Fruit fly (Drosophila melanogaster) whole organism, embryonic: ENCODE data around the gene MED28.

Experiments used
- Abd-B ChIP-seq: fragments of 200-800 bp; sonication (Bioruptor generic); optimal IDR thresholded peaks from 2 replicates; lab custom pipeline; 2018; ENCODE audit warnings: missing biosample characterization, mild to moderate bottlenecking, missing genetic modification characterization, moderate library complexity
- CG10462 ChIP-seq: fragments of 200-800 bp; sonication (Bioruptor generic); optimal IDR thresholded peaks from 2 replicates; lab custom pipeline; 2016; ENCODE audit warnings: missing biosample characterization, missing genetic modification characterization
- CG10979 ChIP-seq: fragments of 200-800 bp; sonication (Bioruptor generic); optimal IDR thresholded peaks from 2 replicates; lab custom pipeline; 2018; ENCODE audit warnings: missing biosample characterization, mild to moderate bottlenecking, missing genetic modification characterization, moderate library complexity
- CG12104 ChIP-seq: fragments of 200-800 bp; sonication (Bioruptor generic); optimal IDR thresholded peaks from 3 replicates; lab custom pipeline; 2016; ENCODE audit warnings: missing biosample characterization, missing genetic modification characterization
- CG13287 ChIP-seq: fragments of 200-800 bp; sonication (Bioruptor generic); IDR thresholded peaks from 2 replicates; pipeline ENCODE4 v1.3.6; 2022; ENCODE audit warnings: missing biosample characterization, missing genetic modification characterization; ENCODE audit not compliant: partially characterized antibody
- CG13296 ChIP-seq: fragments of 200-800 bp; sonication (Bioruptor generic); optimal IDR thresholded peaks from 3 replicates; lab custom pipeline; 2018; ENCODE audit warnings: missing biosample characterization, mild to moderate bottlenecking, missing genetic modification characterization
- CG14014 ChIP-seq: fragments of 200-800 bp; sonication (Bioruptor generic); IDR thresholded peaks from 2 replicates; pipeline ENCODE4 v1.3.6; 2022; ENCODE audit warnings: missing biosample characterization, missing genetic modification characterization
- CG15601 ChIP-seq: fragments of 200-800 bp; sonication (Bioruptor generic); optimal IDR thresholded peaks from 3 replicates; lab custom pipeline; 2019; ENCODE audit warnings: missing biosample characterization, mild to moderate bottlenecking, missing genetic modification characterization, moderate library complexity
- CG1647 ChIP-seq: fragments of 200-800 bp; sonication (Bioruptor generic); optimal IDR thresholded peaks from 3 replicates; lab custom pipeline; 2016; ENCODE audit warnings: missing biosample characterization, missing genetic modification characterization
- CG16813 ChIP-seq: fragments of 200-800 bp; sonication (Bioruptor generic); IDR thresholded peaks from 3 replicates; pipeline ENCODE4 v1.3.6; 2022; ENCODE audit warnings: missing biosample characterization, missing genetic modification characterization; ENCODE audit not compliant: partially characterized antibody
- CG16863 ChIP-seq: fragments of 200-800 bp; sonication (Bioruptor generic); optimal IDR thresholded peaks from 3 replicates; lab custom pipeline; 2016; ENCODE audit warnings: missing biosample characterization, missing genetic modification characterization
- CG17359 ChIP-seq: fragments of 200-800 bp; sonication (Bioruptor generic); optimal IDR thresholded peaks from 3 replicates; lab custom pipeline; 2018; ENCODE audit warnings: missing biosample characterization, mild to moderate bottlenecking, missing genetic modification characterization, moderate library complexity
- CG2129 ChIP-seq: fragments of 200-800 bp; sonication (Bioruptor generic); IDR thresholded peaks from 2 replicates; pipeline ENCODE4 v1.3.6; 2022; ENCODE audit warnings: missing biosample characterization, missing genetic modification characterization; ENCODE audit not compliant: partially characterized antibody
- CG2678 ChIP-seq: fragments of 200-800 bp; sonication (Bioruptor generic); optimal IDR thresholded peaks from 3 replicates; lab custom pipeline; 2019; ENCODE audit warnings: missing biosample characterization, mild to moderate bottlenecking, missing genetic modification characterization, moderate library complexity
- CG2875 ChIP-seq: fragments of 200-800 bp; sonication (Bioruptor generic); optimal IDR thresholded peaks from 2 replicates; lab custom pipeline; 2017; ENCODE audit warnings: missing biosample characterization, mild to moderate bottlenecking, missing genetic modification characterization, missing genetic modification reagents
- CG4360 ChIP-seq: fragments of 200-800 bp; sonication (Bioruptor generic); IDR thresholded peaks from 2 replicates; pipeline ENCODE4 v1.3.6; 2022; ENCODE audit warnings: missing biosample characterization, missing genetic modification characterization
- CG7928 ChIP-seq: fragments of 200-800 bp; sonication (Bioruptor generic); optimal IDR thresholded peaks from 2 replicates; lab custom pipeline; 2017; ENCODE audit warnings: missing biosample characterization, mild to moderate bottlenecking, missing genetic modification characterization
- CG8944 ChIP-seq: fragments of 200-800 bp; sonication (Bioruptor generic); optimal IDR thresholded peaks from 3 replicates; lab custom pipeline; 2016; ENCODE audit warnings: missing biosample characterization, missing genetic modification characterization
- CG9932 ChIP-seq: fragments of 200-800 bp; sonication (Bioruptor generic); IDR thresholded peaks from 2 replicates; pipeline ENCODE4 v1.3.6; 2022; ENCODE audit warnings: missing biosample characterization, missing genetic modification characterization
- CHES-1-like ChIP-seq: fragments of 200-800 bp; sonication (Bioruptor generic); optimal IDR thresholded peaks from 2 replicates; lab custom pipeline; 2016; ENCODE audit warnings: missing biosample characterization, missing genetic modification characterization
- CoRest ChIP-seq: fragments of 200-800 bp; sonication (Bioruptor generic); optimal IDR thresholded peaks from 3 replicates; lab custom pipeline; 2018; ENCODE audit warnings: missing biosample characterization, mild to moderate bottlenecking, missing genetic modification characterization, moderate library complexity
- D ChIP-seq, 2 experiments: fragments of 200-800 bp in 1 of 2; fragments of >200 bp in 1 of 2; sonication (Bioruptor generic) in 1 of 2; optimal IDR thresholded peaks; 2 replicates in 1 of 2; 3 replicates in 1 of 2; lab custom pipeline; 2017; ENCODE audit warnings: mild to moderate bottlenecking in 1 of 2, missing biosample characterization in 1 of 2, missing genetic modification characterization in 1 of 2, missing genetic modification reagents in 1 of 2
- Dll ChIP-seq: fragments of 200-800 bp; sonication (Bioruptor generic); IDR thresholded peaks from 4 replicates; pipeline ENCODE4 v1.3.6; 2022; ENCODE audit warnings: missing biosample characterization, missing genetic modification characterization; ENCODE audit not compliant: partially characterized antibody
- Dp ChIP-seq: fragments of 200-800 bp; sonication (Bioruptor generic); optimal IDR thresholded peaks from 2 replicates; lab custom pipeline; 2018; ENCODE audit warnings: missing biosample characterization, mild to moderate bottlenecking, missing genetic modification characterization, moderate library complexity
- E2f1 ChIP-seq: fragments of 200-800 bp; sonication (Bioruptor generic); IDR thresholded peaks from 2 replicates; pipeline ENCODE4 v1.3.6; 2022; ENCODE audit warnings: missing biosample characterization, missing genetic modification characterization
- Fer2 ChIP-seq: fragments of 200-800 bp; sonication (Bioruptor generic); optimal IDR thresholded peaks from 2 replicates; lab custom pipeline; 2018; ENCODE audit warnings: missing biosample characterization, mild to moderate bottlenecking, missing genetic modification characterization, moderate library complexity
- Fer3 ChIP-seq: fragments of 200-800 bp; sonication (Bioruptor generic); optimal IDR thresholded peaks from 2 replicates; lab custom pipeline; 2018; ENCODE audit warnings: missing biosample characterization, mild to moderate bottlenecking, missing genetic modification characterization, moderate library complexity
- Hmx ChIP-seq: fragments of 200-800 bp; sonication (Bioruptor generic); optimal IDR thresholded peaks from 2 replicates; lab custom pipeline; 2016; ENCODE audit warnings: missing biosample characterization, missing genetic modification characterization
- PHDP ChIP-seq: fragments of 200-800 bp; sonication (Bioruptor generic); optimal IDR thresholded peaks from 3 replicates; lab custom pipeline; 2018; ENCODE audit warnings: missing biosample characterization, mild to moderate bottlenecking, missing genetic modification characterization, moderate library complexity
- Scr ChIP-seq: fragments of 200-800 bp; sonication (Bioruptor generic); IDR thresholded peaks from 2 replicates; pipeline ENCODE4 v1.3.6; 2022; ENCODE audit warnings: missing biosample characterization, missing genetic modification characterization; ENCODE audit not compliant: partially characterized antibody
- Sox102F ChIP-seq: fragments of 200-800 bp; sonication (Bioruptor generic); optimal IDR thresholded peaks from 2 replicates; lab custom pipeline; 2018; ENCODE audit warnings: missing biosample characterization, mild to moderate bottlenecking, missing genetic modification characterization, moderate library complexity
- Ssrp ChIP-seq: fragments of 200-800 bp; sonication (Bioruptor generic); optimal IDR thresholded peaks from 2 replicates; lab custom pipeline; 2018; ENCODE audit warnings: missing biosample characterization, mild to moderate bottlenecking, missing genetic modification characterization, moderate library complexity
- Vsx1 ChIP-seq: fragments of 200-800 bp; sonication (Bioruptor generic); optimal IDR thresholded peaks from 2 replicates; lab custom pipeline; 2017; ENCODE audit warnings: missing biosample characterization, mild to moderate bottlenecking, missing genetic modification characterization, missing genetic modification reagents
- ato ChIP-seq: fragments of 200-800 bp; sonication (Bioruptor generic); IDR thresholded peaks from 2 replicates; pipeline ENCODE4 v1.3.6; 2022; ENCODE audit warnings: missing biosample characterization, missing genetic modification characterization; ENCODE audit not compliant: partially characterized antibody
- cad ChIP-seq: fragments of >200 bp; optimal IDR thresholded peaks from 2 replicates; lab custom pipeline; 2017; ENCODE audit warnings: missing biosample characterization, missing genetic modification characterization
- fu2 ChIP-seq: fragments of 200-800 bp; sonication (Bioruptor generic); optimal IDR thresholded peaks from 2 replicates; lab custom pipeline; 2016; ENCODE audit warnings: missing biosample characterization, missing genetic modification characterization
- hb ChIP-seq: fragments of 200-800 bp; sonication (Bioruptor generic); IDR thresholded peaks from 3 replicates; pipeline ENCODE4 v1.3.6; 2022; ENCODE audit warnings: missing biosample characterization, missing genetic modification characterization; ENCODE audit not compliant: partially characterized antibody
- hbn ChIP-seq: fragments of 200-800 bp; sonication (Bioruptor generic); IDR thresholded peaks from 2 replicates; pipeline ENCODE4 v1.3.6; 2022; ENCODE audit warnings: missing biosample characterization, missing genetic modification characterization; ENCODE audit not compliant: partially characterized antibody
- knrl ChIP-seq: fragments of 200-800 bp; sonication (Bioruptor generic); IDR thresholded peaks from 3 replicates; pipeline ENCODE4 v1.3.6; 2022; ENCODE audit warnings: missing biosample characterization, missing genetic modification characterization; ENCODE audit not compliant: partially characterized antibody
- maf-S ChIP-seq: fragments of 200-800 bp; sonication (Bioruptor generic); optimal IDR thresholded peaks from 2 replicates; lab custom pipeline; 2016; ENCODE audit warnings: missing biosample characterization, missing genetic modification characterization
- mam ChIP-seq: fragments of 200-800 bp; sonication (Bioruptor generic); optimal IDR thresholded peaks from 3 replicates; lab custom pipeline; 2016; ENCODE audit warnings: missing biosample characterization, missing genetic modification characterization
- salm ChIP-seq: fragments of 200-800 bp; sonication (Bioruptor generic); optimal IDR thresholded peaks from 2 replicates; lab custom pipeline; 2018; ENCODE audit warnings: missing biosample characterization, mild to moderate bottlenecking, missing genetic modification characterization
- sim ChIP-seq: fragments of 200-800 bp; sonication (Bioruptor generic); IDR thresholded peaks from 2 replicates; pipeline ENCODE4 v1.3.6; 2022; ENCODE audit warnings: missing biosample characterization, missing genetic modification characterization
- sna ChIP-seq: fragments of 200-800 bp; sonication (Bioruptor generic); IDR thresholded peaks from 2 replicates; pipeline ENCODE4 v1.3.6; 2022; ENCODE audit warnings: missing biosample characterization, missing genetic modification characterization; ENCODE audit not compliant: partially characterized antibody
- ssp ChIP-seq: fragments of 200-800 bp; sonication (Bioruptor generic); IDR thresholded peaks from 2 replicates; pipeline ENCODE4 v1.3.6; 2022; ENCODE audit warnings: missing biosample characterization, missing genetic modification characterization
- stwl ChIP-seq: fragments of 200-800 bp; sonication (Bioruptor generic); optimal IDR thresholded peaks from 3 replicates; lab custom pipeline; 2018; ENCODE audit warnings: missing biosample characterization, mild to moderate bottlenecking, missing genetic modification characterization, moderate library complexity
- trh ChIP-seq: fragments of 200-800 bp; sonication (Bioruptor generic); optimal IDR thresholded peaks from 2 replicates; lab custom pipeline; 2016; ENCODE audit warnings: missing biosample characterization, missing genetic modification characterization
- vnd ChIP-seq: fragments of 200-800 bp; sonication (Bioruptor generic); IDR thresholded peaks from 3 replicates; pipeline ENCODE4 v1.3.6; 2022; ENCODE audit warnings: missing biosample characterization, missing genetic modification characterization; ENCODE audit not compliant: partially characterized antibody

Gene MED28

DNA sequence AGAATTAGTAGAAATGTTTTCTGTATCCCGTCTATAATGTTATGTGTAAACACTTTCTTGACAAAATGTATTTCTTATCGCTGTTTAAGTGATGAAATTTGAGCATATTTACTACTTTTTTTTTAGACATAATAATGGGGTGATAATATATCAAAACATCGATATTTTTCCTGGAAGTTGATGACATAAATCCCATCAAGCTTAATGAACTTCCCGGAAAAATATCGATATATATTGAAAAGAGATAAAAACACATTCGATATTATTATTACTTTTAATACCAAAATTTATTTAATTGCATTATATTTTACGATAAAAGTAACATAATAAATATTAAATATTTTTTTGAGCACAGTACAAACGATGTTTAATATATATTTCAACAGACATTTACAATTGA, 18.9 kb downstream of the MED28 start (continued):
- no peak for TF ChIP-seq CG10462 (GFP tag; lab: Kevin White, UChicago)
- TF ChIP-seq stwl (tag; lab: Kevin White, UChicago): peak; percentile 58
- TF ChIP-seq CG17359 (tag; lab: Kevin White, UChicago): no peak
- TF ChIP-seq E2f1 (GFP tag; lab: Robert Waterston, UW): no peak
- no peak for TF ChIP-seq CG10979 (tag; lab: Kevin White, UChicago)
- TF ChIP-seq CG12104 (GFP tag; lab: Kevin White, UChicago): no peak
- TF ChIP-seq Hmx (GFP tag; lab: Kevin White, UChicago): no peak
- no peak for TF ChIP-seq cad (GFP tag; lab: Kevin White, UChicago)
- peak; percentile 77 for TF ChIP-seq Dll
- TF ChIP-seq Fer3: no peak
- TF ChIP-seq Fer2 (tag; lab: Kevin White, UChicago): no peak
- TF ChIP-seq PHDP (tag; lab: Kevin White, UChicago): no peak
- peak; percentile 61; the same call in 2 of the 3 replicates for TF ChIP-seq knrl (GFP tag; lab: Robert Waterston, UW)
- no peak for TF ChIP-seq CHES-1-like (GFP tag; lab: Kevin White, UChicago)
- no peak for TF ChIP-seq D (optimal IDR thresholded peaks at IDR 0.05; lab: Kevin White, UChicago)
- no peak for TF ChIP-seq D (GFP tag; optimal IDR thresholded peaks at IDR 0.05; lab: Kevin White, UChicago)
- TF ChIP-seq fu2 (GFP tag; lab: Kevin White, UChicago): no peak
- TF ChIP-seq CG7928 (GFP tag; lab: Kevin White, UChicago): no peak
- TF ChIP-seq salm (tag; lab: Kevin White, UChicago): no peak
- no peak for TF ChIP-seq CG4360 (GFP tag; lab: Robert Waterston, UW)
- 0 out of 3 replicates have a peak, but pooled peaks have one; percentile 22 for TF ChIP-seq vnd (GFP tag; lab: Robert Waterston, UW)
- no peak for TF ChIP-seq CG8944 (GFP tag; lab: Kevin White, UChicago)
- no peak for TF ChIP-seq trh (GFP tag; lab: Kevin White, UChicago)
- TF ChIP-seq CG9932 (GFP tag; lab: Robert Waterston, UW): no peak
- TF ChIP-seq CG14014 (GFP tag; lab: Robert Waterston, UW): no peak
- no peak for TF ChIP-seq Sox102F (GFP tag; lab: Kevin White, UChicago)
- TF ChIP-seq sna (GFP tag; lab: Robert Waterston, UW): 0 out of 2 replicates have a peak, but pooled peaks have one; percentile 43
- TF ChIP-seq CG2678: no peak
- TF ChIP-seq mam (GFP tag; lab: Kevin White, UChicago): no peak
- no peak for TF ChIP-seq ssp (GFP tag; lab: Robert Waterston, UW)
- no peak for TF ChIP-seq CG1647 (GFP tag; lab: Kevin White, UChicago)
- no peak for TF ChIP-seq CoRest (tag; lab: Kevin White, UChicago)
- no peak for TF ChIP-seq maf-S (GFP tag; lab: Kevin White, UChicago)
- TF ChIP-seq CG13287: peak; percentile 74
- no peak for TF ChIP-seq Dp (GFP tag; lab: Kevin White, UChicago)
- TF ChIP-seq CG15601 (tag; lab: Kevin White, UChicago): no peak
- no peak for TF ChIP-seq ato (GFP tag; lab: Robert Waterston, UW)
- TF ChIP-seq Vsx1 (GFP tag; lab: Kevin White, UChicago): no peak
- TF ChIP-seq CG16813: peak; percentile 55; the same call in 2 of the 3 replicates
- TF ChIP-seq CG2875: no peak
- peak; percentile 25; the same call in 1 of the 2 replicates for TF ChIP-seq CG2129 (GFP tag; lab: Robert Waterston, UW)
- TF ChIP-seq Abd-B (GFP tag; lab: Kevin White, UChicago): no peak
- no peak for TF ChIP-seq Ssrp (tag; lab: Kevin White, UChicago)
- TF ChIP-seq sim (GFP tag; lab: Robert Waterston, UW): no peak
- TF ChIP-seq hbn: 0 out of 2 replicates have a peak, but pooled peaks have one; percentile 40
- TF ChIP-seq CG13296 (GFP tag; lab: Kevin White, UChicago): no peak
- TF ChIP-seq hb (GFP tag; lab: Robert Waterston, UW): peak; percentile 61; the same call in 1 of the 3 replicates
- no peak for TF ChIP-seq CG16863 (GFP tag; lab: Kevin White, UChicago)
- TF ChIP-seq Scr: peak; percentile 70
